In genomic region chrX:18506639-18507528, dm6 we compare ENCODE assay signal across 3 fruit fly cellular contexts.
TF ChIP-seq lines count a peak whose summit lies in the region.

No protein-coding gene starts in this region.

TF ChIP-seq in whole organism, embryonic, 481 proteins besides CTCF, POLR2A, EP300 and RAD21 (continued from another document and continues in another):
- peak; percentile 81 for TF ChIP-seq sisA (GFP tag; IDR thresholded peaks at IDR 0.05; lab: Robert Waterston, UW)
- TF ChIP-seq Jarid2 (GFP tag; optimal IDR thresholded peaks at IDR 0.05; lab: Kevin White, UChicago), result peak; percentile 37
- TF ChIP-seq CG11560 (tag; IDR thresholded peaks at IDR 0.05; lab: Robert Waterston, UW), result no peak; the same call in 2 of the 3 replicates
- TF ChIP-seq CG9817 (tag; optimal IDR thresholded peaks at IDR 0.05; lab: Kevin White, UChicago), result peak; percentile 15
- no peak for TF ChIP-seq CG13894 (tag; optimal IDR thresholded peaks at IDR 0.05; lab: Kevin White, UChicago)
- peak; percentile 76 to 81 for TF ChIP-seq dpn (GFP tag; optimal IDR thresholded peaks at IDR 0.05; lab: Kevin White, UChicago)
- TF ChIP-seq NfI (GFP tag; optimal IDR thresholded peaks at IDR 0.05; lab: Kevin White, UChicago), result peak; percentile 67
- peak; percentile 81 for TF ChIP-seq seq (GFP tag; IDR thresholded peaks at IDR 0.05; lab: Robert Waterston, UW)
- peak; percentile 67 for TF ChIP-seq CG8089 (GFP tag; optimal IDR thresholded peaks at IDR 0.05; lab: Kevin White, UChicago)
- peak; percentile 91 for TF ChIP-seq Xrp1 (GFP tag; IDR thresholded peaks at IDR 0.05; lab: Robert Waterston, UW)
- peak; percentile 78 for TF ChIP-seq CG18599 (GFP tag; optimal IDR thresholded peaks at IDR 0.05; lab: Kevin White, UChicago)
- peak; percentile 67 for TF ChIP-seq CG6765 (GFP tag; optimal IDR thresholded peaks at IDR 0.05; lab: Kevin White, UChicago)
- no peak for TF ChIP-seq CG6791 (GFP tag; IDR thresholded peaks at IDR 0.05; lab: Robert Waterston, UW; ENCODE audit: partially characterized antibody)
- TF ChIP-seq gcm2 (GFP tag; optimal IDR thresholded peaks at IDR 0.05; lab: Kevin White, UChicago), result peak; percentile 46
- TF ChIP-seq Camta (GFP tag; optimal IDR thresholded peaks at IDR 0.05; lab: Kevin White, UChicago), result peak; percentile 64
- peak; percentile 79 for TF ChIP-seq Rx (GFP tag; IDR thresholded peaks at IDR 0.05; lab: Robert Waterston, UW)
- no peak for TF ChIP-seq CG9797 (GFP tag; optimal IDR thresholded peaks at IDR 0.05; lab: Kevin White, UChicago)
- TF ChIP-seq CG43689 (GFP tag; IDR thresholded peaks at IDR 0.05; lab: Robert Waterston, UW), result peak; percentile 41
- peak; percentile 79 for TF ChIP-seq HLH54F (GFP tag; optimal IDR thresholded peaks at IDR 0.05; lab: Kevin White, UChicago)
- peak; percentile 70 for TF ChIP-seq en (GFP tag; optimal IDR thresholded peaks at IDR 0.05; lab: Kevin White, UChicago)
- no peak for TF ChIP-seq D (optimal IDR thresholded peaks at IDR 0.05; lab: Kevin White, UChicago)
- peak; percentile 72 for TF ChIP-seq D (GFP tag; optimal IDR thresholded peaks at IDR 0.05; lab: Kevin White, UChicago)
- peak; percentile 91 for TF ChIP-seq HLH3B (GFP tag; IDR thresholded peaks at IDR 0.05; lab: Robert Waterston, UW)
- peak; percentile 48 for TF ChIP-seq CG7987 (GFP tag; optimal IDR thresholded peaks at IDR 0.05; lab: Kevin White, UChicago)
- TF ChIP-seq sima (GFP tag; optimal IDR thresholded peaks at IDR 0.05; lab: Kevin White, UChicago), result peak; percentile 56
- 0 out of 3 replicates have a peak, but pooled peaks have one; percentile 40 for TF ChIP-seq CG2889 (GFP tag; IDR thresholded peaks at IDR 0.05; lab: Robert Waterston, UW)
- TF ChIP-seq CG14014 (GFP tag; IDR thresholded peaks at IDR 0.05; lab: Robert Waterston, UW), result peak; percentile 76
- peak; percentile 57 for TF ChIP-seq abd-A (tag; optimal IDR thresholded peaks at IDR 0.05; lab: Kevin White, UChicago)
- TF ChIP-seq gsb (GFP tag; IDR thresholded peaks at IDR 0.05; lab: Robert Waterston, UW), result no peak
- TF ChIP-seq CG4328 (GFP tag; optimal IDR thresholded peaks at IDR 0.05; lab: Kevin White, UChicago), result no peak
- TF ChIP-seq so (GFP tag; IDR thresholded peaks at IDR 0.05; lab: Robert Waterston, UW), result peak; percentile 85
- peak; percentile 61 for TF ChIP-seq CG2875 (GFP tag; optimal IDR thresholded peaks at IDR 0.05; lab: Kevin White, UChicago)
- TF ChIP-seq Atf3 (GFP tag; optimal IDR thresholded peaks at IDR 0.05; lab: Kevin White, UChicago), result peak; percentile 33
- peak; percentile 38 to 81 for TF ChIP-seq bsh (GFP tag; optimal IDR thresholded peaks at IDR 0.05; lab: Kevin White, UChicago)
- peak; percentile 64 for TF ChIP-seq CG14710 (tag; optimal IDR thresholded peaks at IDR 0.05; lab: Kevin White, UChicago)
- no peak for TF ChIP-seq pfk (GFP tag; optimal IDR thresholded peaks at IDR 0.05; lab: Kevin White, UChicago)
- TF ChIP-seq Aef1 (GFP tag; IDR thresholded peaks at IDR 0.05; lab: Robert Waterston, UW), result peak; percentile 61
- TF ChIP-seq CG8944 (GFP tag; optimal IDR thresholded peaks at IDR 0.05; lab: Kevin White, UChicago), result peak; percentile 60
- peak; percentile 80 for TF ChIP-seq ase (GFP tag; IDR thresholded peaks at IDR 0.05; lab: Robert Waterston, UW)
- TF ChIP-seq CG30020 (tag; optimal IDR thresholded peaks at IDR 0.05; lab: Kevin White, UChicago), result no peak
- peak; percentile 65 for TF ChIP-seq jumu (GFP tag; optimal IDR thresholded peaks at IDR 0.05; lab: Kevin White, UChicago)
- TF ChIP-seq sc (optimal IDR thresholded peaks at IDR 0.05; lab: Kevin White, UChicago), result no peak
- peak; percentile 41 for TF ChIP-seq sc (GFP tag; optimal IDR thresholded peaks at IDR 0.05; lab: Kevin White, UChicago)
- TF ChIP-seq CG5245 (GFP tag; optimal IDR thresholded peaks at IDR 0.05; lab: Kevin White, UChicago), result peak; percentile 74

TF ChIP-seq in whole organism, prepupa, 60 proteins besides CTCF, POLR2A, EP300 and RAD21 (continued from another document):
- TF ChIP-seq CG8632 (GFP tag; optimal IDR thresholded peaks at IDR 0.05; lab: Kevin White, UChicago) (peak; percentile 61), net (GFP tag; optimal IDR thresholded peaks at IDR 0.05; lab: Kevin White, UChicago) (peak; percentile 82), CG11294 (GFP tag; IDR thresholded peaks at IDR 0.05; lab: Robert Waterston, UW) (peak; percentile 56; the same call in 1 of the 2 replicates), Blimp-1 (GFP tag; optimal IDR thresholded peaks at IDR 0.05; lab: Kevin White, UChicago) (no peak), salr (GFP tag; optimal IDR thresholded peaks at IDR 0.05; lab: Kevin White, UChicago) (peak; percentile 3 to 60), esn (GFP tag; optimal IDR thresholded peaks at IDR 0.05; lab: Kevin White, UChicago) (peak; percentile 72), OdsH (GFP tag; optimal IDR thresholded peaks at IDR 0.05; lab: Kevin White, UChicago) (peak; percentile 71), Lpt (GFP tag; optimal IDR thresholded peaks at IDR 0.05; lab: Kevin White, UChicago) (peak; percentile 27), CG15336 (GFP tag; IDR thresholded peaks at IDR 0.05; lab: Robert Waterston, UW) (peak; percentile 90), dac (GFP tag; optimal IDR thresholded peaks at IDR 0.05; lab: Kevin White, UChicago) (peak; percentile 66), Ets21C (GFP tag; optimal IDR thresholded peaks at IDR 0.05; lab: Kevin White, UChicago) (peak; percentile 42), CG6276 (GFP tag; optimal IDR thresholded peaks at IDR 0.05; lab: Kevin White, UChicago) (peak; percentile 80), CG8319 (GFP tag; optimal IDR thresholded peaks at IDR 0.05; lab: Kevin White, UChicago) (peak; percentile 52), CG31627 (GFP tag; optimal IDR thresholded peaks at IDR 0.05; lab: Kevin White, UChicago) (peak; percentile 55), Hr39 (GFP tag; optimal IDR thresholded peaks at IDR 0.05; lab: Kevin White, UChicago) (peak; percentile 59), CG6808 (GFP tag; optimal IDR thresholded peaks at IDR 0.05; lab: Kevin White, UChicago) (peak; percentile 49), dsx (GFP tag; optimal IDR thresholded peaks at IDR 0.05; lab: Kevin White, UChicago; ENCODE audit: poor library complexity, severe bottlenecking) (peak; percentile 47), Sox15 (GFP tag; optimal IDR thresholded peaks at IDR 0.05; lab: Kevin White, UChicago) (peak; percentile 22), Eip93F (GFP tag; optimal IDR thresholded peaks at IDR 0.05; lab: Kevin White, UChicago) (peak; percentile 11), cyc (GFP tag; optimal IDR thresholded peaks at IDR 0.05; lab: Kevin White, UChicago) (peak; percentile 69), Eip78C (GFP tag; lab: Kevin White, UChicago) (peak; percentile 95), fd59A (GFP tag; optimal IDR thresholded peaks at IDR 0.05; lab: Kevin White, UChicago) (peak; percentile 41), CG10669 (GFP tag; optimal IDR thresholded peaks at IDR 0.05; lab: Kevin White, UChicago) (peak; percentile 73), CG8119 (GFP tag; IDR thresholded peaks at IDR 0.05; lab: Robert Waterston, UW) (peak; percentile 84), Gug (GFP tag; IDR thresholded peaks at IDR 0.05; lab: Robert Waterston, UW) (peak; percentile 79), Smox (GFP tag; optimal IDR thresholded peaks at IDR 0.05; lab: Kevin White, UChicago) (peak; percentile 67), CG4318 (GFP tag; optimal IDR thresholded peaks at IDR 0.05; lab: Kevin White, UChicago) (no peak), CG6854 (GFP tag; optimal IDR thresholded peaks at IDR 0.05; lab: Kevin White, UChicago) (no peak), Hr4 (GFP tag; optimal IDR thresholded peaks at IDR 0.05; lab: Kevin White, UChicago) (peak; percentile 67), Sox14 (GFP tag; optimal IDR thresholded peaks at IDR 0.05; lab: Kevin White, UChicago) (peak; percentile 64), lz (GFP tag; optimal IDR thresholded peaks at IDR 0.05; lab: Kevin White, UChicago) (peak; percentile 71), Ets96B (tag; optimal IDR thresholded peaks at IDR 0.05; lab: Kevin White, UChicago) (peak; percentile 57), Hr38 (GFP tag; optimal IDR thresholded peaks at IDR 0.05; lab: Kevin White, UChicago) (no peak), pdm3 (GFP tag; optimal IDR thresholded peaks at IDR 0.05; lab: Kevin White, UChicago) (peak; percentile 74), acj6 (GFP tag; optimal IDR thresholded peaks at IDR 0.05; lab: Kevin White, UChicago) (peak; percentile 65), CG1621 (tag; optimal IDR thresholded peaks at IDR 0.05; lab: Kevin White, UChicago) (peak; percentile 56), CG7368 (GFP tag; optimal IDR thresholded peaks at IDR 0.05; lab: Kevin White, UChicago) (peak; percentile 69), CG3032 (tag; optimal IDR thresholded peaks at IDR 0.05; lab: Kevin White, UChicago) (peak; percentile 42), Eip75B (GFP tag; optimal IDR thresholded peaks at IDR 0.05; lab: Kevin White, UChicago) (peak; percentile 70)

TF ChIP-seq in whole organism, wandering third instar larva, 38 proteins besides CTCF, POLR2A, EP300 and RAD21 (continued from another document):
- no peak for TF ChIP-seq Abd-B (GFP tag; optimal IDR thresholded peaks at IDR 0.05; lab: Kevin White, UChicago)
- no peak for TF ChIP-seq Mio (GFP tag; optimal IDR thresholded peaks at IDR 0.05; lab: Kevin White, UChicago)
- no peak for TF ChIP-seq N (GFP tag; optimal IDR thresholded peaks at IDR 0.05; lab: Kevin White, UChicago)
- no peak for TF ChIP-seq jim (GFP tag; optimal IDR thresholded peaks at IDR 0.05; lab: Kevin White, UChicago)
- peak in 1 of 2 experiments; percentile 80 for TF ChIP-seq foxo (GFP tag; optimal IDR thresholded peaks at IDR 0.05; lab: Kevin White, UChicago)
- no peak for TF ChIP-seq dl (GFP tag; optimal IDR thresholded peaks at IDR 0.05; lab: Kevin White, UChicago; ENCODE audit: insufficient read depth in 1 of 2, partially characterized antibody in 2 of 2)
- TF ChIP-seq lola (GFP tag; optimal IDR thresholded peaks at IDR 0.05; lab: Kevin White, UChicago), result no peak
- TF ChIP-seq Jra (GFP tag; optimal IDR thresholded peaks at IDR 0.05; lab: Kevin White, UChicago), result peak; percentile 3
- TF ChIP-seq ey (GFP tag; optimal IDR thresholded peaks at IDR 0.05; lab: Kevin White, UChicago), result peak; percentile 48
- peak; percentile 56 for TF ChIP-seq br (GFP tag; optimal IDR thresholded peaks at IDR 0.05; lab: Kevin White, UChicago)
- no peak for TF ChIP-seq Hr78 (GFP tag; optimal IDR thresholded peaks at IDR 0.05; lab: Kevin White, UChicago)
- TF ChIP-seq CG32264 (GFP tag; optimal IDR thresholded peaks at IDR 0.05; lab: Kevin White, UChicago), result no peak
TF ChIP-seq in whole organism, wandering third instar larva: peak in this region for 15.
